Worm (Caenorhabditis elegans) whole organism, L4 larva: ENCODE results near the gene erp-44.2.

ENCODE experiments used
- F26F4.8 ChIP-seq: fragments of 200-800 bp; sonication (Bioruptor generic); conservative IDR thresholded peaks from 2 replicates; pipeline ENCODE4 v1.3.6; 2022; ENCODE audit warnings: missing genetic modification characterization, missing compliant biosample characterization
- F37D6.2 ChIP-seq: sonication (generic microtip); optimal IDR thresholded peaks from 2 replicates; lab custom pipeline; 2016; ENCODE audit warnings: mild to moderate bottlenecking, missing genetic modification characterization, missing compliant biosample characterization
- R02D3.7 ChIP-seq: fragments of 150-350 bp; sonication (generic microtip); optimal IDR thresholded peaks from 3 replicates; lab custom pipeline; 2014; ENCODE audit warnings: missing biosample characterization, missing genetic modification characterization
- Y105C5A.15 ChIP-seq: fragments of 200-800 bp; sonication (Bioruptor generic); IDR thresholded peaks from 2 replicates; pipeline ENCODE4 v1.3.6; 2022; ENCODE audit warnings: missing genetic modification characterization, missing compliant biosample characterization
- aha-1 ChIP-seq: fragments of 150-350 bp; peaks from one replicate; lab custom pipeline; 2014; ENCODE audit warnings: missing biosample characterization, missing genetic modification characterization
- ceh-20 ChIP-seq: fragments of 200-800 bp; sonication (Bioruptor generic); IDR thresholded peaks from 2 replicates; pipeline ENCODE4 v1.3.6; 2022; ENCODE audit warnings: missing genetic modification reagents, missing genetic modification characterization, missing compliant biosample characterization
- ceh-28 ChIP-seq: fragments of 150-350 bp; optimal IDR thresholded peaks from 2 replicates; lab custom pipeline; 2014; ENCODE audit warnings: missing biosample characterization, missing genetic modification reagents, missing genetic modification characterization
- ceh-44 ChIP-seq: fragments of 200-800 bp; sonication (Bioruptor generic); IDR thresholded peaks from 2 replicates; pipeline ENCODE4 v1.3.6; 2022; ENCODE audit warnings: missing genetic modification reagents, missing genetic modification characterization, missing compliant biosample characterization
- ceh-82 ChIP-seq: sonication (generic microtip); optimal IDR thresholded peaks from 2 replicates; lab custom pipeline; 2017; ENCODE audit warnings: missing biosample characterization, missing genetic modification characterization
- ces-1 ChIP-seq: fragments of 150-350 bp; sonication (generic microtip); optimal IDR thresholded peaks from 4 replicates; lab custom pipeline; 2014; ENCODE audit warnings: missing biosample characterization, missing genetic modification reagents, missing genetic modification characterization
- ctbp-1 ChIP-seq: fragments of 200-800 bp; sonication (Bioruptor generic); IDR thresholded peaks from 2 replicates; pipeline ENCODE4 v1.3.6; 2022; ENCODE audit warnings: missing genetic modification reagents, missing genetic modification characterization, missing compliant biosample characterization
- daf-12 ChIP-seq: fragments of 150-350 bp; optimal IDR thresholded peaks from 2 replicates; lab custom pipeline; 2014; ENCODE audit warnings: missing biosample characterization, missing genetic modification reagents, missing genetic modification characterization
- daf-16 ChIP-seq, 3 experiments: sonication (generic microtip); optimal IDR thresholded peaks; 2 replicates each; lab custom pipeline; 2016 to 2017; ENCODE audit warnings: missing genetic modification characterization in 3 of 3, missing genetic modification reagents in 3 of 3, mild to moderate bottlenecking in 2 of 3, missing compliant biosample characterization in 2 of 3, missing biosample characterization in 1 of 3, moderate library complexity in 1 of 3
- daf-8 ChIP-seq: fragments of 200-800 bp; sonication (Bioruptor generic); IDR thresholded peaks from 2 replicates; pipeline ENCODE4 v1.3.6; 2022; ENCODE audit warnings: missing genetic modification characterization, missing compliant biosample characterization
- dmd-6 ChIP-seq: fragments of 200-800 bp; sonication (Bioruptor generic); IDR thresholded peaks from 2 replicates; pipeline ENCODE4 v1.3.6; 2022; ENCODE audit warnings: missing genetic modification reagents, missing genetic modification characterization, missing compliant biosample characterization
- dmd-8 ChIP-seq: fragments of 200-800 bp; sonication (Bioruptor generic); IDR thresholded peaks from 2 replicates; pipeline ENCODE4 v1.3.6; 2022; ENCODE audit warnings: missing genetic modification characterization, missing compliant biosample characterization
- dpl-1 ChIP-seq: fragments of 150-350 bp; optimal IDR thresholded peaks from 2 replicates; lab custom pipeline; 2014; ENCODE audit warnings: missing biosample characterization, missing genetic modification reagents, missing genetic modification characterization
- duxl-1 ChIP-seq: sonication (generic microtip); optimal IDR thresholded peaks from 2 replicates; lab custom pipeline; 2016; ENCODE audit warnings: mild to moderate bottlenecking, missing genetic modification characterization, moderate library complexity, missing compliant biosample characterization; ENCODE audit not compliant: poor library complexity
- dve-1 ChIP-seq: sonication (generic microtip); optimal IDR thresholded peaks from 2 replicates; lab custom pipeline; 2017; ENCODE audit warnings: antibody characterized with exemption, mild to moderate bottlenecking, missing genetic modification characterization, missing compliant biosample characterization; ENCODE audit not compliant: insufficient read depth
- egl-27 ChIP-seq: sonication (generic microtip); optimal IDR thresholded peaks from 3 replicates; lab custom pipeline; 2017; ENCODE audit warnings: missing biosample characterization, missing genetic modification reagents, missing genetic modification characterization
- gei-8 ChIP-seq: fragments of 200-800 bp; sonication (Bioruptor generic); optimal IDR thresholded peaks from 2 replicates; lab custom pipeline; 2018; ENCODE audit warnings: mild to moderate bottlenecking, missing genetic modification characterization, missing compliant biosample characterization
- hlh-30 ChIP-seq: sonication (generic microtip); optimal IDR thresholded peaks from 2 replicates; lab custom pipeline; 2017; ENCODE audit warnings: antibody characterized with exemption, mild to moderate bottlenecking, missing genetic modification characterization, missing compliant biosample characterization; ENCODE audit not compliant: insufficient read depth
- lin-13 ChIP-seq: fragments of 150-350 bp; optimal IDR thresholded peaks from 2 replicates; lab custom pipeline; 2014; ENCODE audit warnings: missing biosample characterization, missing genetic modification reagents, missing genetic modification characterization
- lin-15B ChIP-seq: fragments of 150-350 bp; sonication (generic microtip); optimal IDR thresholded peaks from 3 replicates; lab custom pipeline; 2014; ENCODE audit warnings: missing biosample characterization, missing genetic modification characterization
- lin-39 ChIP-seq: fragments of 150-350 bp; optimal IDR thresholded peaks from 2 replicates; lab custom pipeline; 2014; ENCODE audit warnings: missing biosample characterization, missing genetic modification reagents, missing genetic modification characterization
- lir-3 ChIP-seq: sonication (generic microtip); optimal IDR thresholded peaks from 2 replicates; lab custom pipeline; 2016; ENCODE audit warnings: mild to moderate bottlenecking, missing genetic modification characterization, missing compliant biosample characterization
- madf-9 ChIP-seq: fragments of 200-800 bp; sonication (Bioruptor generic); conservative IDR thresholded peaks from 2 replicates; pipeline ENCODE4 v1.3.6; 2022; ENCODE audit warnings: missing genetic modification reagents, missing genetic modification characterization, missing compliant biosample characterization
- mep-1 ChIP-seq: fragments of 150-350 bp; sonication (generic microtip); optimal IDR thresholded peaks from 3 replicates; lab custom pipeline; 2014; ENCODE audit warnings: missing biosample characterization, missing genetic modification characterization
- mxl-2 ChIP-seq: fragments of 200-800 bp; sonication (Bioruptor generic); conservative IDR thresholded peaks from 2 replicates; pipeline ENCODE4 v1.3.6; 2022; ENCODE audit warnings: missing genetic modification reagents, missing genetic modification characterization, missing compliant biosample characterization
- nhr-11 ChIP-seq: fragments of 150-350 bp; optimal IDR thresholded peaks from 2 replicates; lab custom pipeline; 2014; ENCODE audit warnings: missing biosample characterization, missing genetic modification characterization
- nhr-28 ChIP-seq: fragments of 150-350 bp; optimal IDR thresholded peaks from 2 replicates; lab custom pipeline; 2014; ENCODE audit warnings: missing biosample characterization, missing genetic modification characterization
- nhr-41 ChIP-seq: fragments of 200-800 bp; sonication (Bioruptor generic); IDR thresholded peaks from 2 replicates; pipeline ENCODE4 v1.3.6; 2022; ENCODE audit warnings: missing genetic modification reagents, missing genetic modification characterization, missing compliant biosample characterization
- nhr-6 ChIP-seq: fragments of 150-350 bp; optimal IDR thresholded peaks from 2 replicates; lab custom pipeline; 2014; ENCODE audit warnings: missing biosample characterization, missing genetic modification characterization
- nhr-77 ChIP-seq: fragments of 150-350 bp; optimal IDR thresholded peaks from 2 replicates; lab custom pipeline; 2014; ENCODE audit warnings: missing biosample characterization, missing genetic modification characterization
- pha-4 ChIP-seq, 2 experiments: fragments of 150-350 bp in 1 of 2; fragments of 200-800 bp in 1 of 2; sonication (Bioruptor generic) in 1 of 2; IDR thresholded peaks in 1 of 2; optimal IDR thresholded peaks in 1 of 2; 2 replicates each; pipeline versions ENCODE4 v1.3.6 to Lab custom; 2014 to 2022; ENCODE audit warnings: missing genetic modification characterization in 2 of 2, missing genetic modification reagents in 2 of 2, missing biosample characterization in 1 of 2, missing compliant biosample characterization in 1 of 2
- php-3 ChIP-seq: fragments of 200-800 bp; sonication (Bioruptor generic); IDR thresholded peaks from 2 replicates; pipeline ENCODE4 v1.3.6; 2022; ENCODE audit warnings: missing genetic modification reagents, missing genetic modification characterization, missing compliant biosample characterization
- pqm-1 ChIP-seq: sonication (generic microtip); optimal IDR thresholded peaks from 2 replicates; lab custom pipeline; 2017; ENCODE audit warnings: missing biosample characterization, missing genetic modification characterization
- skn-1 ChIP-seq: fragments of 150-350 bp; optimal IDR thresholded peaks from 2 replicates; lab custom pipeline; 2014; ENCODE audit warnings: missing biosample characterization, missing genetic modification characterization
- snpc-1.2 ChIP-seq: fragments of 200-800 bp; sonication (Bioruptor generic); IDR thresholded peaks from 2 replicates; pipeline ENCODE4 v1.3.6; 2022; ENCODE audit warnings: missing genetic modification reagents, missing genetic modification characterization, missing compliant biosample characterization
- snpc-4 ChIP-seq: fragments of 150-350 bp; optimal IDR thresholded peaks from 2 replicates; lab custom pipeline; 2014; ENCODE audit warnings: missing biosample characterization, missing genetic modification characterization
- unc-62 ChIP-seq, 3 experiments: fragments of 150-350 bp in 1 of 3; sonication (generic microtip); optimal IDR thresholded peaks in 2 of 3; peaks in 1 of 3; 1 replicate in 1 of 3; 2 replicates in 2 of 3; lab custom pipeline; 2014 to 2017; ENCODE audit warnings: missing biosample characterization in 3 of 3, missing genetic modification characterization in 3 of 3, missing genetic modification reagents in 3 of 3, missing genotype in 1 of 3
- zag-1 ChIP-seq: fragments of 150-350 bp; optimal IDR thresholded peaks from 2 replicates; lab custom pipeline; 2014; ENCODE audit warnings: missing biosample characterization, missing genetic modification characterization
- ztf-11 ChIP-seq: fragments of 150-350 bp; optimal IDR thresholded peaks from 2 replicates; lab custom pipeline; 2014; ENCODE audit warnings: missing biosample characterization, missing genetic modification characterization
- ztf-7 ChIP-seq: fragments of 150-350 bp; optimal IDR thresholded peaks from 2 replicates; lab custom pipeline; 2014; ENCODE audit warnings: missing biosample characterization, missing genetic modification characterization

Gene erp-44.2

ce11 chrIV:7834625-7835228 is at the start of gene erp-44.2:
erp-44.2 (minus strand) TSS chrIV:7834675.
- TF ChIP-seq nhr-11 (tag; lab: Kevin White, UChicago): no peak
- TF ChIP-seq aha-1 (tag; lab: Kevin White, UChicago): peak; percentile 34
- no peak for TF ChIP-seq ces-1
- TF ChIP-seq, all 104 proteins: peak for 1

- TF ChIP-seq snpc-1.2 (GFP tag; lab: Robert Waterston, UW) (no peak), nhr-11 (tag; lab: Kevin White, UChicago) (no peak), nhr-6 (tag; lab: Kevin White, UChicago) (no peak), lin-39 (tag; lab: Kevin White, UChicago) (no peak), F26F4.8 (GFP tag; lab: Robert Waterston, UW) (no peak), daf-12 (tag; lab: Kevin White, UChicago) (no peak), pha-4 (GFP tag; IDR thresholded peaks at IDR 0.05; lab: Robert Waterston, UW) (no peak), pha-4 (tag; optimal IDR thresholded peaks at IDR 0.05; lab: Kevin White, UChicago) (no peak)
Observed at ce11 chrIV:7881726-7882125, 47.3 kb upstream of the erp-44.2 start, which contains the start of gene atic-1. atic-1 (plus strand) TSS chrIV:7882026.

ce11 chrIV:7881166-7881565 is 46.7 kb upstream of the erp-44.2 start:
- TF ChIP-seq daf-16 (GFP tag; optimal IDR thresholded peaks at IDR 0.05; lab: Kevin White, UChicago): no peak
- TF ChIP-seq daf-16 (tag; optimal IDR thresholded peaks at IDR 0.05; lab: Kevin White, UChicago): peak; percentile 44
- TF ChIP-seq zag-1: no peak
- TF ChIP-seq ctbp-1 (GFP tag; lab: Robert Waterston, UW): no peak
- no peak for TF ChIP-seq skn-1 (tag; lab: Kevin White, UChicago)
- TF ChIP-seq daf-8 (GFP tag; lab: Robert Waterston, UW): no peak
- no peak for TF ChIP-seq ztf-11 (tag; lab: Kevin White, UChicago)
- TF ChIP-seq php-3 (GFP tag; lab: Robert Waterston, UW): peak; percentile 67
- TF ChIP-seq R02D3.7 (tag; lab: Kevin White, UChicago): no peak
- TF ChIP-seq F37D6.2 (tag; lab: Kevin White, UChicago): no peak
- no peak for TF ChIP-seq madf-9 (GFP tag; lab: Robert Waterston, UW)
- TF ChIP-seq dmd-8: no peak
- TF ChIP-seq ceh-44 (GFP tag; lab: Robert Waterston, UW): no peak
- TF ChIP-seq Y105C5A.15: no peak
- TF ChIP-seq nhr-6 (tag; lab: Kevin White, UChicago): no peak
- TF ChIP-seq ceh-20: no peak
- peak; percentile 14 for TF ChIP-seq nhr-28
- TF ChIP-seq mxl-2 (GFP tag; lab: Robert Waterston, UW): no peak
- TF ChIP-seq ceh-28: no peak
- no peak for TF ChIP-seq duxl-1 (tag; lab: Kevin White, UChicago)
- no peak for TF ChIP-seq snpc-4 (tag; lab: Kevin White, UChicago)
- TF ChIP-seq hlh-30 (tag; lab: Kevin White, UChicago): no peak
- TF ChIP-seq ztf-7 (tag; lab: Kevin White, UChicago): no peak
- no peak for TF ChIP-seq lin-13 (GFP tag; lab: Kevin White, UChicago)
- TF ChIP-seq lir-3: no peak
- peak; percentile 44 for TF ChIP-seq dve-1
- TF ChIP-seq unc-62 (GFP tag; optimal IDR thresholded peaks at IDR 0.05 in 1 of 2; lab: Kevin White, UChicago): no peak
- TF ChIP-seq unc-62 (tag; optimal IDR thresholded peaks at IDR 0.05; lab: Kevin White, UChicago): no peak
- TF ChIP-seq ceh-82 (tag; lab: Kevin White, UChicago): no peak
- peak; percentile 18 for TF ChIP-seq aha-1 (tag; lab: Kevin White, UChicago)
- TF ChIP-seq pqm-1 (tag; lab: Kevin White, UChicago): peak; percentile 49
- no peak for TF ChIP-seq dmd-6
- no peak for TF ChIP-seq nhr-41 (GFP tag; lab: Robert Waterston, UW)
- no peak for TF ChIP-seq nhr-11 (tag; lab: Kevin White, UChicago)
- no peak for TF ChIP-seq dpl-1 (GFP tag; lab: Kevin White, UChicago)
- TF ChIP-seq gei-8 (GFP tag; lab: Kevin White, UChicago): no peak
- no peak for TF ChIP-seq mep-1 (tag; lab: Kevin White, UChicago)
- TF ChIP-seq lin-15B (tag; lab: Kevin White, UChicago): no peak
- TF ChIP-seq egl-27 (tag; lab: Kevin White, UChicago): no peak
- TF ChIP-seq nhr-77 (tag; lab: Kevin White, UChicago): peak; percentile 6
- TF ChIP-seq, all 104 proteins: peak for 7
